Worm (Caenorhabditis elegans) whole organism, L4/young adult: ENCODE results near the gene Y41C4A.32.

ENCODE experiments used
- W03F9.2 ChIP-seq: fragments of 150-350 bp; optimal IDR thresholded peaks from 2 replicates; lab custom pipeline; 2014; ENCODE audit warnings: missing biosample characterization, missing genetic modification characterization
- dao-5 ChIP-seq: sonication (generic microtip); optimal IDR thresholded peaks from 2 replicates; lab custom pipeline; 2016; ENCODE audit warnings: missing genotype, missing genetic modification characterization, moderate library complexity, missing compliant biosample characterization
- him-1 ChIP-seq: sonication (generic microtip); optimal IDR thresholded peaks from 2 replicates; lab custom pipeline; 2016; ENCODE audit warnings: missing genotype, missing genetic modification reagents, missing genetic modification characterization, missing compliant biosample characterization

DNA sequence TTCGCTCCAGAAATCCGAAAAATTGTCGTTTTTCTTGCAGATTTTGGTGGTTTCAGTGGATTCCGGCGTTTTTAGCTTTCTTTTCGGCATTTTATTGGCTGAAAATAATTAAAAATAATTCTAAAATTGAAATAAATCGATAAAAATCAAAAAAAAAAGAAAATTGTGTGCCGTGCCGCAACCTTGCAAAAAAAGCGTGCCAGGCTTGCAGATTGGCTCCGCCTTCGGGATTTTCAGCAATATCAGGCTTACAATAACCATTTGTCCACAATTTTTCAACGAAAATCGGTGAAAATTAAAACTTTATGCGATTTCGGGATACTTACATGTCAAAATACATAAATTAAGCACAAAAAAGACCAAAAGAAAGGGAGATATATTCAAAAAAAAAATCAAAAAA is 3.0 kb upstream of the Y41C4A.32 start, which contains the start of gene Y41C4A.9:
- TF ChIP-seq him-1 (tag; lab: Kevin White, UChicago) (no peak), dao-5 (tag; lab: Kevin White, UChicago) (no peak), W03F9.2 (tag; lab: Kevin White, UChicago) (no peak)
